Fruit fly (Drosophila melanogaster) whole organism, embryonic: ENCODE measurements around the gene Ir7g.

ENCODE experiments used
- Atf3 ChIP-seq: fragments of 200-800 bp; sonication (Bioruptor generic); optimal IDR thresholded peaks from 3 replicates; lab custom pipeline; 2016; ENCODE audit warnings: missing biosample characterization, missing genetic modification characterization
- Bdp1 ChIP-seq: fragments of 200-800 bp; sonication (Bioruptor generic); optimal IDR thresholded peaks from 3 replicates; lab custom pipeline; 2016; ENCODE audit warnings: missing biosample characterization, missing genetic modification characterization
- CG10267 ChIP-seq: fragments of 200-800 bp; sonication (Bioruptor generic); optimal IDR thresholded peaks from 2 replicates; lab custom pipeline; 2018; ENCODE audit warnings: missing biosample characterization, mild to moderate bottlenecking, missing genetic modification characterization, moderate library complexity
- CG10979 ChIP-seq: fragments of 200-800 bp; sonication (Bioruptor generic); optimal IDR thresholded peaks from 2 replicates; lab custom pipeline; 2018; ENCODE audit warnings: missing biosample characterization, mild to moderate bottlenecking, missing genetic modification characterization, moderate library complexity
- CG11696 ChIP-seq: fragments of 200-800 bp; sonication (Bioruptor generic); IDR thresholded peaks from 2 replicates; pipeline ENCODE4 v1.3.6; 2022; ENCODE audit warnings: missing biosample characterization, missing genetic modification characterization
- CG12391 ChIP-seq: fragments of 200-800 bp; sonication (Bioruptor generic); optimal IDR thresholded peaks from 3 replicates; lab custom pipeline; 2018; ENCODE audit warnings: missing biosample characterization, mild to moderate bottlenecking, missing genetic modification characterization, moderate library complexity
- CG14710 ChIP-seq: fragments of 200-800 bp; sonication (Bioruptor generic); optimal IDR thresholded peaks from 3 replicates; lab custom pipeline; 2019; ENCODE audit warnings: missing biosample characterization, mild to moderate bottlenecking, missing genetic modification characterization, moderate library complexity
- CG15479 ChIP-seq: fragments of 200-800 bp; sonication (Bioruptor generic); optimal IDR thresholded peaks from 3 replicates; lab custom pipeline; 2019; ENCODE audit warnings: missing biosample characterization, mild to moderate bottlenecking, missing genetic modification characterization, moderate library complexity
- CG17361 ChIP-seq: fragments of 200-800 bp; sonication (Bioruptor generic); IDR thresholded peaks from 3 replicates; pipeline ENCODE4 v1.3.6; 2022; ENCODE audit warnings: missing biosample characterization, missing genetic modification characterization
- CG2116 ChIP-seq: fragments of 200-800 bp; sonication (Bioruptor generic); optimal IDR thresholded peaks from 3 replicates; lab custom pipeline; 2018; ENCODE audit warnings: missing biosample characterization, mild to moderate bottlenecking, missing genetic modification characterization
- CG2199 ChIP-seq: fragments of 200-800 bp; sonication (Bioruptor generic); IDR thresholded peaks from 3 replicates; pipeline ENCODE4 v1.3.6; 2022; ENCODE audit warnings: missing biosample characterization, missing genetic modification characterization
- CG30431 ChIP-seq: fragments of 200-800 bp; sonication (Bioruptor generic); optimal IDR thresholded peaks from 2 replicates; lab custom pipeline; 2017; ENCODE audit warnings: missing biosample characterization, missing genetic modification characterization
- CG32772 ChIP-seq: fragments of 200-800 bp; sonication (Bioruptor generic); IDR thresholded peaks from 2 replicates; pipeline ENCODE4 v1.3.6; 2022; ENCODE audit warnings: missing biosample characterization, missing genetic modification characterization
- CG4282 ChIP-seq: fragments of 200-800 bp; sonication (Bioruptor generic); optimal IDR thresholded peaks from 2 replicates; lab custom pipeline; 2016; ENCODE audit warnings: missing biosample characterization, missing genetic modification characterization
- CG43689 ChIP-seq: fragments of 200-800 bp; sonication (Bioruptor generic); IDR thresholded peaks from 2 replicates; pipeline ENCODE4 v1.3.6; 2022; ENCODE audit warnings: missing biosample characterization, missing genetic modification characterization
- CG6791 ChIP-seq: fragments of 200-800 bp; sonication (Bioruptor generic); IDR thresholded peaks from 3 replicates; pipeline ENCODE4 v1.3.6; 2022; ENCODE audit warnings: missing biosample characterization, missing genetic modification characterization; ENCODE audit not compliant: partially characterized antibody
- CG7357 ChIP-seq: fragments of 200-800 bp; sonication (Bioruptor generic); IDR thresholded peaks from 3 replicates; pipeline ENCODE4 v1.3.6; 2022; ENCODE audit warnings: missing biosample characterization, missing genetic modification characterization
- CG9876 ChIP-seq: fragments of 200-800 bp; sonication (Bioruptor generic); optimal IDR thresholded peaks from 2 replicates; lab custom pipeline; 2016; ENCODE audit warnings: missing biosample characterization, missing genetic modification characterization
- Dbx ChIP-seq: fragments of 200-800 bp; sonication (Bioruptor generic); IDR thresholded peaks from 3 replicates; pipeline ENCODE4 v1.3.6; 2022; ENCODE audit warnings: missing biosample characterization, missing genetic modification characterization
- Dfd ChIP-seq, 2 experiments: fragments of >200 bp; optimal IDR thresholded peaks; 2 replicates each; lab custom pipeline; 2017; ENCODE audit warnings: missing biosample characterization in 2 of 2, missing genetic modification characterization in 2 of 2
- Dll ChIP-seq: fragments of 200-800 bp; sonication (Bioruptor generic); IDR thresholded peaks from 4 replicates; pipeline ENCODE4 v1.3.6; 2022; ENCODE audit warnings: missing biosample characterization, missing genetic modification characterization; ENCODE audit not compliant: partially characterized antibody
- HLHmδ ChIP-seq: fragments of 200-800 bp; sonication (Bioruptor generic); optimal IDR thresholded peaks from 2 replicates; lab custom pipeline; 2018; ENCODE audit warnings: missing biosample characterization, mild to moderate bottlenecking, missing genetic modification characterization, moderate library complexity
- Hey ChIP-seq: fragments of 200-800 bp; sonication (Bioruptor generic); optimal IDR thresholded peaks from 3 replicates; lab custom pipeline; 2018; ENCODE audit warnings: missing biosample characterization, mild to moderate bottlenecking, missing genetic modification characterization
- Hmr ChIP-seq: fragments of 200-800 bp; sonication (Bioruptor generic); optimal IDR thresholded peaks from 3 replicates; lab custom pipeline; 2017; ENCODE audit warnings: mild to moderate bottlenecking, missing biosample characterization, missing genetic modification reagents, missing genetic modification characterization
- Lim3 ChIP-seq: fragments of 200-800 bp; sonication (Bioruptor generic); IDR thresholded peaks from 2 replicates; pipeline ENCODE4 v1.3.6; 2022; ENCODE audit warnings: missing biosample characterization, missing genetic modification characterization
- Med ChIP-seq: fragments of 200-800 bp; sonication (Bioruptor generic); peaks from one replicate; lab custom pipeline; 2016; ENCODE audit warnings: missing biosample characterization, missing genetic modification characterization, mild to moderate bottlenecking, inconsistent platforms, moderate library complexity
- NC2β ChIP-seq: fragments of 200-800 bp; sonication (Bioruptor generic); optimal IDR thresholded peaks from 2 replicates; lab custom pipeline; 2016; ENCODE audit warnings: missing biosample characterization, missing genetic modification characterization
- PHDP ChIP-seq: fragments of 200-800 bp; sonication (Bioruptor generic); optimal IDR thresholded peaks from 3 replicates; lab custom pipeline; 2018; ENCODE audit warnings: missing biosample characterization, mild to moderate bottlenecking, missing genetic modification characterization, moderate library complexity
- Ptx1 ChIP-seq: fragments of 200-800 bp; sonication (Bioruptor generic); IDR thresholded peaks from 2 replicates; pipeline ENCODE4 v1.3.6; 2022; ENCODE audit warnings: missing biosample characterization, missing genetic modification characterization
- Scr ChIP-seq: fragments of 200-800 bp; sonication (Bioruptor generic); IDR thresholded peaks from 2 replicates; pipeline ENCODE4 v1.3.6; 2022; ENCODE audit warnings: missing biosample characterization, missing genetic modification characterization; ENCODE audit not compliant: partially characterized antibody
- Six4 ChIP-seq: fragments of 200-800 bp; sonication (Bioruptor generic); optimal IDR thresholded peaks from 2 replicates; lab custom pipeline; 2016; ENCODE audit warnings: missing biosample characterization, missing genetic modification characterization
- Sry-β ChIP-seq: fragments of 200-800 bp; sonication (Bioruptor generic); optimal IDR thresholded peaks from 2 replicates; lab custom pipeline; 2018; ENCODE audit warnings: missing biosample characterization, mild to moderate bottlenecking, missing genetic modification characterization, moderate library complexity
- Stat92E ChIP-seq, 3 experiments: fragments of >200 bp in 2 of 3; fragments of 200-800 bp in 1 of 3; sonication (Bioruptor generic) in 1 of 3; optimal IDR thresholded peaks; 2 replicates each; lab custom pipeline; 2017 to 2019; ENCODE audit warnings: missing biosample characterization in 3 of 3, missing genetic modification characterization in 3 of 3, mild to moderate bottlenecking in 1 of 3, moderate library complexity in 1 of 3
- Vsx1 ChIP-seq: fragments of 200-800 bp; sonication (Bioruptor generic); optimal IDR thresholded peaks from 2 replicates; lab custom pipeline; 2017; ENCODE audit warnings: missing biosample characterization, mild to moderate bottlenecking, missing genetic modification characterization, missing genetic modification reagents
- corto ChIP-seq: fragments of 200-800 bp; sonication (Bioruptor generic); optimal IDR thresholded peaks from 2 replicates; lab custom pipeline; 2016; ENCODE audit warnings: missing biosample characterization, mild to moderate bottlenecking, missing genetic modification characterization, moderate library complexity
- en ChIP-seq: fragments of 200-800 bp; sonication (Bioruptor generic); optimal IDR thresholded peaks from 2 replicates; lab custom pipeline; 2016; ENCODE audit warnings: missing biosample characterization, missing genetic modification characterization
- fd3F ChIP-seq: fragments of 200-800 bp; sonication (Bioruptor generic); optimal IDR thresholded peaks from 2 replicates; lab custom pipeline; 2018; ENCODE audit warnings: missing biosample characterization, mild to moderate bottlenecking, missing genetic modification characterization, moderate library complexity
- fru ChIP-seq: fragments of >200 bp; optimal IDR thresholded peaks from 2 replicates; lab custom pipeline; 2017
- ftz-f1 ChIP-seq: fragments of 200-800 bp; sonication (Bioruptor generic); optimal IDR thresholded peaks from 2 replicates; lab custom pipeline; 2016; ENCODE audit warnings: missing biosample characterization, missing genetic modification characterization
- gro ChIP-seq: fragments of 200-800 bp; sonication (Bioruptor generic); optimal IDR thresholded peaks from 2 replicates; lab custom pipeline; 2016; ENCODE audit warnings: missing biosample characterization, missing genetic modification characterization
- gsb ChIP-seq: fragments of 200-800 bp; sonication (Bioruptor generic); IDR thresholded peaks from 2 replicates; pipeline ENCODE4 v1.3.6; 2022; ENCODE audit warnings: missing biosample characterization, missing genetic modification characterization
- luna ChIP-seq: fragments of 200-800 bp; sonication (Bioruptor generic); optimal IDR thresholded peaks from 2 replicates; lab custom pipeline; 2016; ENCODE audit warnings: missing biosample characterization, missing genetic modification characterization
- onecut ChIP-seq: fragments of 200-800 bp; sonication (Bioruptor generic); IDR thresholded peaks from 2 replicates; pipeline ENCODE4 v1.3.6; 2022; ENCODE audit warnings: missing biosample characterization, missing genetic modification characterization
- org-1 ChIP-seq: fragments of 200-800 bp; sonication (Bioruptor generic); optimal IDR thresholded peaks from 2 replicates; lab custom pipeline; 2017; ENCODE audit warnings: missing biosample characterization, missing genetic modification characterization
- ro ChIP-seq: fragments of 200-800 bp; sonication (Bioruptor generic); IDR thresholded peaks from 2 replicates; pipeline ENCODE4 v1.3.6; 2022; ENCODE audit warnings: missing biosample characterization, missing genetic modification characterization
- salm ChIP-seq: fragments of 200-800 bp; sonication (Bioruptor generic); optimal IDR thresholded peaks from 2 replicates; lab custom pipeline; 2018; ENCODE audit warnings: missing biosample characterization, mild to moderate bottlenecking, missing genetic modification characterization
- slp2 ChIP-seq: fragments of 200-800 bp; sonication (Bioruptor generic); optimal IDR thresholded peaks from 2 replicates; lab custom pipeline; 2016; ENCODE audit warnings: missing biosample characterization, missing genetic modification characterization
- tio ChIP-seq: fragments of 200-800 bp; sonication (Bioruptor generic); optimal IDR thresholded peaks from 2 replicates; lab custom pipeline; 2017; ENCODE audit warnings: missing biosample characterization, missing genetic modification characterization, inconsistent platforms
- trem ChIP-seq: fragments of 200-800 bp; optimal IDR thresholded peaks from 3 replicates; lab custom pipeline; 2019; ENCODE audit warnings: missing biosample characterization, mild to moderate bottlenecking, missing genetic modification characterization, moderate library complexity
- vnd ChIP-seq: fragments of 200-800 bp; sonication (Bioruptor generic); IDR thresholded peaks from 3 replicates; pipeline ENCODE4 v1.3.6; 2022; ENCODE audit warnings: missing biosample characterization, missing genetic modification characterization; ENCODE audit not compliant: partially characterized antibody

Ir7g gene

dm6 chrX:7891596-7892538 is 7.4 kb downstream of the Ir7g start, which contains the start of gene Nek2 (continued):
- no peak for TF ChIP-seq CG6791 (GFP tag; lab: Robert Waterston, UW)
- TF ChIP-seq HLHmδ (GFP tag; lab: Kevin White, UChicago), result peak; percentile 4
- no peak for TF ChIP-seq luna
- TF ChIP-seq CG4282 (GFP tag; lab: Kevin White, UChicago), result no peak
- no peak for TF ChIP-seq CG2116
- no peak for TF ChIP-seq org-1 (GFP tag; lab: Kevin White, UChicago)
- TF ChIP-seq Stat92E (GFP tag; optimal IDR thresholded peaks at IDR 0.05; lab: Kevin White, UChicago), result peak in 1 of 3 experiments; percentile 2
- no peak for TF ChIP-seq CG43689 (GFP tag; lab: Robert Waterston, UW)
- TF ChIP-seq Scr (GFP tag; lab: Robert Waterston, UW), result no peak
- TF ChIP-seq tio, result no peak
- no peak for TF ChIP-seq ftz-f1 (GFP tag; lab: Kevin White, UChicago)
- no peak for TF ChIP-seq Atf3
- no peak for TF ChIP-seq trem
- 0 out of 3 replicates have a peak, but pooled peaks have one; percentile 37 for TF ChIP-seq CG2199 (GFP tag; lab: Robert Waterston, UW)
- no peak for TF ChIP-seq Dll
- TF ChIP-seq Sry-β (GFP tag; lab: Kevin White, UChicago), result peak; percentile 89
- TF ChIP-seq onecut (GFP tag; lab: Robert Waterston, UW), result no peak
- no peak for TF ChIP-seq Dbx (GFP tag; lab: Robert Waterston, UW)
- peak; percentile 47 for TF ChIP-seq CG15479 (GFP tag; lab: Kevin White, UChicago)
- no peak for TF ChIP-seq CG30431 (GFP tag; lab: Kevin White, UChicago)
- no peak for TF ChIP-seq CG32772
- TF ChIP-seq fd3F (GFP tag; lab: Kevin White, UChicago), result no peak
- TF ChIP-seq Hmr, result no peak
- no peak for TF ChIP-seq Dfd (GFP tag; optimal IDR thresholded peaks at IDR 0.05; lab: Kevin White, UChicago)
- TF ChIP-seq ro (GFP tag; lab: Robert Waterston, UW), result no peak
- TF ChIP-seq Hey (tag; lab: Kevin White, UChicago), result no peak
- peak; percentile 37 for TF ChIP-seq CG12391 (tag; lab: Kevin White, UChicago)
- peak; percentile 18 for TF ChIP-seq CG14710
- no peak for TF ChIP-seq en
- no peak for TF ChIP-seq NC2β
- TF ChIP-seq Lim3 (GFP tag; lab: Robert Waterston, UW), result no peak
- no peak for TF ChIP-seq salm
- TF ChIP-seq fru, result no peak
- no peak for TF ChIP-seq CG7357 (GFP tag; lab: Robert Waterston, UW)
- TF ChIP-seq Med (GFP tag; lab: Kevin White, UChicago), result no peak
- no peak for TF ChIP-seq corto
- TF ChIP-seq gsb (GFP tag; lab: Robert Waterston, UW), result no peak
- no peak for TF ChIP-seq slp2 (GFP tag; lab: Kevin White, UChicago)
- no peak for TF ChIP-seq CG10979 (tag; lab: Kevin White, UChicago)
- no peak for TF ChIP-seq CG11696 (GFP tag; lab: Robert Waterston, UW)
- no peak for TF ChIP-seq Ptx1
- TF ChIP-seq CG17361, result no peak
- TF ChIP-seq Six4, result no peak
- no peak for TF ChIP-seq Vsx1 (GFP tag; lab: Kevin White, UChicago)
- TF ChIP-seq PHDP (tag; lab: Kevin White, UChicago), result no peak
- TF ChIP-seq gro, result no peak
- no peak for TF ChIP-seq CG9876 (GFP tag; lab: Kevin White, UChicago)
- no peak for TF ChIP-seq vnd (GFP tag; lab: Robert Waterston, UW)
- no peak for TF ChIP-seq CG10267
- TF ChIP-seq Bdp1 (GFP tag; lab: Kevin White, UChicago), result no peak
